Worm (Caenorhabditis elegans) whole organism, L4 larva: ENCODE data around the gene C45H4.18.
A peak's percentile ranks its signal among the peaks of the same experiment; 100 is the strongest.

Experiments
- D1046.2 ChIP-seq: fragments of 200-800 bp; sonication (Bioruptor generic); IDR thresholded peaks from 2 replicates; pipeline ENCODE4 v1.3.6; 2022; ENCODE audit warnings: missing genetic modification characterization, missing compliant biosample characterization
- F10B5.3 ChIP-seq: sonication (generic microtip); optimal IDR thresholded peaks from 2 replicates; lab custom pipeline; 2016; ENCODE audit warnings: mild to moderate bottlenecking, missing genetic modification characterization, missing compliant biosample characterization
- F37D6.2 ChIP-seq: sonication (generic microtip); optimal IDR thresholded peaks from 2 replicates; lab custom pipeline; 2016; ENCODE audit warnings: mild to moderate bottlenecking, missing genetic modification characterization, missing compliant biosample characterization
- T20F7.1 ChIP-seq: fragments of 200-800 bp; sonication (Bioruptor generic); optimal IDR thresholded peaks from 2 replicates; lab custom pipeline; 2018; ENCODE audit warnings: mild to moderate bottlenecking, missing genetic modification characterization, missing compliant biosample characterization
- Y105C5A.15 ChIP-seq: fragments of 200-800 bp; sonication (Bioruptor generic); IDR thresholded peaks from 2 replicates; pipeline ENCODE4 v1.3.6; 2022; ENCODE audit warnings: missing genetic modification characterization, missing compliant biosample characterization
- Y5F2A.4 ChIP-seq: fragments of 200-800 bp; sonication (Bioruptor generic); optimal IDR thresholded peaks from 2 replicates; lab custom pipeline; 2018; ENCODE audit warnings: mild to moderate bottlenecking, missing genetic modification characterization, missing compliant biosample characterization
- Y75B8A.6 ChIP-seq: fragments of 200-800 bp; sonication (Bioruptor generic); IDR thresholded peaks from 2 replicates; pipeline ENCODE4 v1.3.6; 2022; ENCODE audit warnings: missing genetic modification reagents, missing genetic modification characterization, missing compliant biosample characterization
- ZK546.5 ChIP-seq, 2 experiments: sonication (generic microtip); optimal IDR thresholded peaks; 2 replicates each; lab custom pipeline; 2017; ENCODE audit warnings: missing biosample characterization in 2 of 2, missing genetic modification characterization in 2 of 2
- arid-1 ChIP-seq: fragments of 200-800 bp; sonication (Bioruptor generic); conservative IDR thresholded peaks from 2 replicates; pipeline ENCODE4 v1.3.6; 2022; ENCODE audit warnings: missing genetic modification reagents, missing genetic modification characterization, missing compliant biosample characterization
- attf-4 ChIP-seq: sonication (generic microtip); optimal IDR thresholded peaks from 3 replicates; lab custom pipeline; 2017; ENCODE audit warnings: missing biosample characterization, missing genetic modification characterization
- ceh-20 ChIP-seq: fragments of 200-800 bp; sonication (Bioruptor generic); IDR thresholded peaks from 2 replicates; pipeline ENCODE4 v1.3.6; 2022; ENCODE audit warnings: missing genetic modification reagents, missing genetic modification characterization, missing compliant biosample characterization
- ceh-28 ChIP-seq: fragments of 150-350 bp; optimal IDR thresholded peaks from 2 replicates; lab custom pipeline; 2014; ENCODE audit warnings: missing biosample characterization, missing genetic modification reagents, missing genetic modification characterization
- ceh-44 ChIP-seq: fragments of 200-800 bp; sonication (Bioruptor generic); IDR thresholded peaks from 2 replicates; pipeline ENCODE4 v1.3.6; 2022; ENCODE audit warnings: missing genetic modification reagents, missing genetic modification characterization, missing compliant biosample characterization
- ceh-82 ChIP-seq: sonication (generic microtip); optimal IDR thresholded peaks from 2 replicates; lab custom pipeline; 2017; ENCODE audit warnings: missing biosample characterization, missing genetic modification characterization
- dmd-8 ChIP-seq: fragments of 200-800 bp; sonication (Bioruptor generic); IDR thresholded peaks from 2 replicates; pipeline ENCODE4 v1.3.6; 2022; ENCODE audit warnings: missing genetic modification characterization, missing compliant biosample characterization
- dpl-1 ChIP-seq: fragments of 150-350 bp; optimal IDR thresholded peaks from 2 replicates; lab custom pipeline; 2014; ENCODE audit warnings: missing biosample characterization, missing genetic modification reagents, missing genetic modification characterization
- fos-1 ChIP-seq: fragments of 150-350 bp; optimal IDR thresholded peaks from 2 replicates; lab custom pipeline; 2014; ENCODE audit warnings: missing biosample characterization, missing genetic modification characterization
- hmg-1.1 ChIP-seq: fragments of 200-800 bp; sonication (Bioruptor generic); IDR thresholded peaks from 2 replicates; pipeline ENCODE4 v1.3.6; 2022; ENCODE audit warnings: missing genetic modification reagents, missing genetic modification characterization, missing compliant biosample characterization
- lin-13 ChIP-seq: fragments of 150-350 bp; optimal IDR thresholded peaks from 2 replicates; lab custom pipeline; 2014; ENCODE audit warnings: missing biosample characterization, missing genetic modification reagents, missing genetic modification characterization
- lsy-2 ChIP-seq, 2 experiments: fragments of 150-350 bp in 1 of 2; sonication (generic microtip) in 1 of 2; optimal IDR thresholded peaks; 2 replicates each; lab custom pipeline; 2014 to 2017; ENCODE audit warnings: missing biosample characterization in 2 of 2, missing genetic modification characterization in 2 of 2
- pha-4 ChIP-seq, 2 experiments: fragments of 150-350 bp in 1 of 2; fragments of 200-800 bp in 1 of 2; sonication (Bioruptor generic) in 1 of 2; IDR thresholded peaks in 1 of 2; optimal IDR thresholded peaks in 1 of 2; 2 replicates each; pipeline versions ENCODE4 v1.3.6 to Lab custom; 2014 to 2022; ENCODE audit warnings: missing genetic modification characterization in 2 of 2, missing genetic modification reagents in 2 of 2, missing biosample characterization in 1 of 2, missing compliant biosample characterization in 1 of 2
- snpc-1.2 ChIP-seq: fragments of 200-800 bp; sonication (Bioruptor generic); IDR thresholded peaks from 2 replicates; pipeline ENCODE4 v1.3.6; 2022; ENCODE audit warnings: missing genetic modification reagents, missing genetic modification characterization, missing compliant biosample characterization
- spr-1 ChIP-seq: sonication (generic microtip); optimal IDR thresholded peaks from 2 replicates; lab custom pipeline; 2016; ENCODE audit warnings: mild to moderate bottlenecking, missing genetic modification characterization, missing compliant biosample characterization
- spr-3 ChIP-seq: fragments of 200-800 bp; sonication (Bioruptor generic); optimal IDR thresholded peaks from 2 replicates; lab custom pipeline; 2018; ENCODE audit warnings: mild to moderate bottlenecking, missing genetic modification characterization, missing compliant biosample characterization
- tra-1 ChIP-seq: fragments of 200-800 bp; sonication (Bioruptor generic); IDR thresholded peaks from 2 replicates; pipeline ENCODE4 v1.3.6; 2022; ENCODE audit warnings: missing genetic modification reagents, missing genetic modification characterization, missing compliant biosample characterization
- unc-62 ChIP-seq, 3 experiments: fragments of 150-350 bp in 1 of 3; sonication (generic microtip); optimal IDR thresholded peaks in 2 of 3; peaks in 1 of 3; 1 replicate in 1 of 3; 2 replicates in 2 of 3; lab custom pipeline; 2014 to 2017; ENCODE audit warnings: missing biosample characterization in 3 of 3, missing genetic modification characterization in 3 of 3, missing genetic modification reagents in 3 of 3, missing genotype in 1 of 3
- vab-7 ChIP-seq: fragments of 200-800 bp; sonication (Bioruptor generic); IDR thresholded peaks from 2 replicates; pipeline ENCODE4 v1.3.6; 2022; ENCODE audit warnings: missing genetic modification reagents, missing genetic modification characterization, missing compliant biosample characterization
- zip-11 ChIP-seq: fragments of 200-800 bp; sonication (Bioruptor generic); IDR thresholded peaks from 2 replicates; pipeline ENCODE4 v1.3.6; 2022; ENCODE audit warnings: missing genetic modification characterization, missing compliant biosample characterization

Gene C45H4.18

DNA sequence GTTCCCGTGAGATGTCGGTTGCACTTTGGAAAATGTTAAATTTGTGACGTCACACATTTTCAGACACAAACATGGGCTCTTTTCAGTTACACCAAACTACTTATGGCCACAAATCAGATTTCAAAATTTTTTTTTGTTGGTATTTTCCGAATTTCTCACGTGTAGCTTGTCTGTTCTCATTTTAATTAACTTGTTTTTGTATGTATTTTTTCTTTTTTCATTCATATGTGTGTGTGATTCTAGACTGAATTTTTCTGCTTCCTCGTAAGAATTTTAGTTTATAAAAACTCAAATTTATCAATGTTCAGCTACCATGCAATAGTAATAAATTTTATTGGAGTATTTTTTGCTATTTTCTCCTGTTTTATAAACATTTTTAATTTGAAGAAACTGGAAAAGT, 18.5 kb upstream of the C45H4.18 start, which contains the start of gene srbc-22:
Gene srbc-22, plus strand, starts transcription at position 301 of the 400 bp plus-strand sequence.
- TF ChIP-seq dmd-8: no peak
- TF ChIP-seq F10B5.3 (tag; lab: Kevin White, UChicago): no peak

DNA sequence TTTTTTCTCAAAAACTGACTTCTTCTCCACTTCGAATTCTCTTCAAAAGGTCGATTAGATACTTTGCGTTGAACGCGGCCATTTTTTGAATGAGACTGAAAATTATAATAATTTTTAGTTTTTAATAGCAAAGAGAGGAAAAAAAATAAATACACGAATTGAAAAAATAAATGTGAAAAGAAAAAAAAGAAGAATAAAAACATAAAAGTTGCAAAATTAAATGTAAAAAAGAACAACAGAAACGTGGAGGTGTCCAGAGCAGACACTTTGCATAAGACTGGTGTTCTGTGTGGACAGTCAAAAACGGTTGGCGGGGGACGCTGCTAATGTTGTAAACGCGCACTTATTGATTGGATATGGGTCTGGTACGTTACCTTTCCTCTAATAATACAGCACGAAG, 16.0 kb upstream of the C45H4.18 start, which contains the start of gene C45H4.14:
Gene C45H4.14, minus strand, starts transcription at position 101 of the 400 bp plus-strand sequence.
- no peak for TF ChIP-seq lin-13 (GFP tag; lab: Kevin White, UChicago)
- no peak for TF ChIP-seq tra-1 (GFP tag; lab: Robert Waterston, UW)
- TF ChIP-seq vab-7 (GFP tag; lab: Robert Waterston, UW): no peak
- TF ChIP-seq Y105C5A.15: no peak
- no peak for TF ChIP-seq ceh-28 (tag; lab: Kevin White, UChicago)
- no peak for TF ChIP-seq ceh-20 (GFP tag; lab: Robert Waterston, UW)
- TF ChIP-seq T20F7.1 (GFP tag; lab: Kevin White, UChicago): no peak
- TF ChIP-seq snpc-1.2: no peak
- TF ChIP-seq attf-4 (tag; lab: Kevin White, UChicago): no peak
- no peak for TF ChIP-seq lsy-2 (tag; optimal IDR thresholded peaks at IDR 0.05; lab: Kevin White, UChicago)
- no peak for TF ChIP-seq spr-1 (tag; lab: Kevin White, UChicago)
- no peak for TF ChIP-seq Y75B8A.6 (GFP tag; lab: Robert Waterston, UW)
- TF ChIP-seq, all 104 proteins: peak for 0

DNA sequence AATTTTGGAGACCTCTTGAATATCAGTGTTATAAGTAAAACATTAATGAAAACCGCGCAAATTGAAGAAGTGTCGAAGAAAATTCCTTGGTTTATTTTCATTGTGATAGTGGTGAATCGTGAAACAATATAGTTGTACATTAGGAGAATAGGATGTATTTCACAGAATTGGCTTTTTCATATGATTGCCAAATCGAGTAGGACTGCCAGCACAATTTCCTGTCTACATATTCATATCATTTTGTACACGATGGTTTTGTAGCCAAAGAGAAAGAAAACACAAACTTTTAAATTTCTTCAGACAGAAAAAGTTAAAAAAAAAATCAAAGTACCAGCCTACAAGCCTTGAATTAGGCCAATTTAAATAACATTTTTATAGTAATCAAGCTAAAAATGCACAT, 11.6 kb upstream of the C45H4.18 start, which contains the start of gene str-255:
Gene str-255, minus strand, starts transcription at position 101 of the 400 bp plus-strand sequence.
- TF ChIP-seq fos-1 (tag; lab: Kevin White, UChicago) (no peak), hmg-1.1 (no peak), F37D6.2 (tag; lab: Kevin White, UChicago) (no peak), arid-1 (no peak), D1046.2 (GFP tag; lab: Robert Waterston, UW) (no peak), dpl-1 (GFP tag; lab: Kevin White, UChicago) (no peak), ceh-44 (GFP tag; lab: Robert Waterston, UW) (no peak), ceh-20 (GFP tag; lab: Robert Waterston, UW) (no peak), ceh-82 (tag; lab: Kevin White, UChicago) (no peak), zip-11 (GFP tag; lab: Robert Waterston, UW) (no peak)

DNA sequence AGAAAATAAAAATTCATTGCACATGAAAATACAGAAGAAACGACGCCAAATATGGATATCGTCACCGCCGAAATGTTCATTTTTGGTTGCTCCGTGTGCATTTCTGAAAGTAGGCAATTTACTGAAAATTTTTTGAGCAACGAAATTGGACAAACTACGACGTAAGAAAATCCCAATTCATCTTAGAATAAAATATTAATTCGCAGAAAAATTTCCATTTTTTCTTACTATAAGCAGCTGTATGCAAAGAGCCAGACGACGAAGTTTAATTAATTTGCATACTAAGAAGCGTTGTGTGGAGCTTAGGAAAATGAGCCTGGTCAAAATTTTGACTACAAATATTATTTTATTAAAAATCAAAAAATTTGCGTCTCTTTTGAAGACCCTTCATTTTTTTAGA, 8.7 kb upstream of the C45H4.18 start, which contains the start of gene srbc-19:
Gene srbc-19, minus strand, starts transcription at position 101 of the 400 bp plus-strand sequence.
- TF ChIP-seq Y105C5A.15 (no peak), Y5F2A.4 (GFP tag; lab: Kevin White, UChicago) (no peak), spr-3 (GFP tag; lab: Kevin White, UChicago) (no peak), zip-11 (GFP tag; lab: Robert Waterston, UW) (no peak)
- TF ChIP-seq, all 104 proteins: peak for 0

DNA sequence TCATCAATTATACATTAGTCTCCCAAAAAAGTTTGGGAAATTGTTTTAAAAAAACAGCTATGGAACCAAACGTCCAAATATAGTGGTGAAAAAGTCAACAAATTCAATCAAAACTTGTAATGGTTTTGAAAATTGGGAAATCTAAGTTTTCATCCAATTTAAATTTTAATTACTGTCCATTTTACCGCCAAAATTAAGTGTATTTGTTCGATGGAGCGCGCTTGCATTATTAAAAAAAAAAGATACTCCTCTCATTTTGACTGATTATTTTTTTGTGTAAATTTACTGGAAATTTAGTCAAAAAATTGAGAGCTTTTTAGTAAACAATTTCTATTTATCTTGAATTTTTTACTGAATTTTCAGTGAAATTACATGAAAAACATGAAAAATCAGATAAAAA, 877 bp upstream of the C45H4.18 start:
- no peak for TF ChIP-seq pha-4 (GFP tag; IDR thresholded peaks at IDR 0.05; lab: Robert Waterston, UW)
- no peak for TF ChIP-seq pha-4 (tag; optimal IDR thresholded peaks at IDR 0.05; lab: Kevin White, UChicago)

DNA sequence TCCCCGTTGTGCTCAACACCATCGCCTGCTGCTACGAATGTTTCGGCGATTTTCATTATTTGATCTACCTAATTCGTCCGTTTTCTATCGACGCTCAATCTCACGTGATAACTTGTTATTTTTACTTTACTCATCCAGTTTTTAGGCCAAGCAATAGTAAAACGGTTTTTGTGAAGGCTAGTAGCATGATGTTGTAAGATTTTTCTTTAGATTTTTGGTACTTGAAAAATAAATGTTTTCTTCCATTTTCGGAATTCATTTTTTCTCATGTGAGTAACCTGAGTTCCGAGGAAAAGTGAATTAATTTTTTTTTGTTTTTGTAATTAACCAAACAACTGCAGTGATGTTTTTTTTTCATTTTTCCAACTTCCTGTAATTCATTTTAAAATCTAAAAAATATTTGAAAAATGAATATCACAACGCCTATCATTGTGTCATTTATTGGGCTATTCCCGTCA, 2.0 kb downstream of the C45H4.18 start, which contains the start of gene srbc-17:
Gene srbc-17, plus strand, starts transcription at position 408 of the 458 bp plus-strand sequence.
- TF ChIP-seq unc-62 (GFP tag; optimal IDR thresholded peaks at IDR 0.05 in 1 of 2; lab: Kevin White, UChicago) (peak in 1 of 2 experiments; percentile 94), unc-62 (tag; optimal IDR thresholded peaks at IDR 0.05; lab: Kevin White, UChicago) (no peak), ZK546.5 (tag; optimal IDR thresholded peaks at IDR 0.05; lab: Kevin White, UChicago) (no peak)
